Worm (Caenorhabditis elegans) whole organism, L4/young adult: ENCODE results near the gene trpl-5.

Source experiments
- W03F9.2 ChIP-seq: fragments of 150-350 bp; optimal IDR thresholded peaks from 2 replicates; lab custom pipeline; 2014; ENCODE audit warnings: missing biosample characterization, missing genetic modification characterization
- him-1 ChIP-seq: sonication (generic microtip); optimal IDR thresholded peaks from 2 replicates; lab custom pipeline; 2016; ENCODE audit warnings: missing genotype, missing genetic modification reagents, missing genetic modification characterization, missing compliant biosample characterization

- TF ChIP-seq W03F9.2 (tag; lab: Kevin White, UChicago), result no peak
- no peak for TF ChIP-seq him-1 (tag; lab: Kevin White, UChicago)
Observed at ce11 chrII:2051372-2051771, 39.1 kb downstream of the trpl-5 start, which contains the start of gene fbxb-35.
